Worm (Caenorhabditis elegans): ENCODE data around the gene phat-5.

phat-5 gene

ce11 chrV:4080546-4080945, 41.8 kb downstream of the phat-5 start:
- TF ChIP-seq eyg-1 (tag; optimal IDR thresholded peaks at IDR 0.05) (no peak), pha-2 (tag; optimal IDR thresholded peaks at IDR 0.05) (no peak), ztf-16 (tag; optimal IDR thresholded peaks at IDR 0.05) (no peak), elt-4 (tag; optimal IDR thresholded peaks at IDR 0.05) (no peak), syd-9 (tag; optimal IDR thresholded peaks at IDR 0.05) (no peak), fkh-10 (GFP tag; optimal IDR thresholded peaks at IDR 0.05) (no peak), rnt-1 (tag; optimal IDR thresholded peaks at IDR 0.05) (no peak), K09A11.1 (tag; optimal IDR thresholded peaks at IDR 0.05; ENCODE audit: insufficient read depth) (no peak), lin-11 (tag; optimal IDR thresholded peaks at IDR 0.05) (no peak), ceh-18 (tag; optimal IDR thresholded peaks at IDR 0.05) (no peak), gmeb-2 (tag; optimal IDR thresholded peaks at IDR 0.05) (no peak), nhr-232 (tag; optimal IDR thresholded peaks at IDR 0.05) (no peak), ceh-9 (tag; optimal IDR thresholded peaks at IDR 0.05) (no peak), C38D4.7 (GFP tag; optimal IDR thresholded peaks at IDR 0.05) (no peak), hlh-8 (tag; optimal IDR thresholded peaks at IDR 0.05) (no peak)

DNA sequence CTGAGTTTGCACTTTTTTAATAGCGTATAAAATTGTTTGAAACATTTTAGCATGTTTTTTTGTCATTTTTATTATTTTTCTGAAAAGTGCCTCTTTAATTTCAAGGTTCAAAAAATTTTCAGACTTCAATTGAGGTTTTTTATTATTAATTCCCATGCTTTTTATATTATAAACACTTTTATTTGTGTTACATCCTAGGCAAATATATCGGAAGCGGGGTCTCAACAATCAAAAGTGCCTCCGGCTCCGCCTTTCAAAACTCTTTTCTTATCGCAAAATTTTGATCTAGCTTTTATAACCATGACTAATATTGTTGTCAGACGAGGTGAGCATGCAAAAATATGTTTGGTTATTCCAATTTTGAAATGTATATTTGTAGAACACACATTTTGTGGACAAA, 48.9 kb downstream of the phat-5 start, which contains the start of gene otpl-2:
TSS of gene otpl-2 (plus strand) at position 301 of the 400 bp plus-strand sequence.
- TF ChIP-seq sox-4 (tag; optimal IDR thresholded peaks at IDR 0.05) (no peak), unc-55 (GFP tag; optimal IDR thresholded peaks at IDR 0.05) (no peak), ahr-1 (tag; optimal IDR thresholded peaks at IDR 0.05) (no peak), ceh-14 (tag; optimal IDR thresholded peaks at IDR 0.05) (no peak), zip-5 (tag; optimal IDR thresholded peaks at IDR 0.05) (no peak), pag-3 (tag; optimal IDR thresholded peaks at IDR 0.05; ENCODE audit: borderline replicate concordance) (no peak), unc-3 (GFP tag; conservative IDR thresholded peaks at IDR 0.05) (no peak), unc-3 (tag; optimal IDR thresholded peaks at IDR 0.05) (no peak), ceh-31 (tag; optimal IDR thresholded peaks at IDR 0.05) (no peak), ceh-6 (GFP tag; optimal IDR thresholded peaks at IDR 0.05) (no peak), mec-3 (tag; optimal IDR thresholded peaks at IDR 0.05; ENCODE audit: borderline replicate concordance) (no peak), npax-4 (tag; optimal IDR thresholded peaks at IDR 0.05) (no peak), Y22D7AL.16 (tag; optimal IDR thresholded peaks at IDR 0.05) (no peak), pros-1 (tag; optimal IDR thresholded peaks at IDR 0.05) (no peak), madf-2 (tag; optimal IDR thresholded peaks at IDR 0.05) (no peak), odd-2 (tag; optimal IDR thresholded peaks at IDR 0.05) (no peak), ceh-30 (tag; optimal IDR thresholded peaks at IDR 0.05) (no peak)

Data from whole organism, late embryonic.